Fruit fly (Drosophila melanogaster): ENCODE measurements around the gene Eaf6.

Eaf6 gene

dm6 chr3L:5634188-5634894, 26.2 kb upstream of the Eaf6 start (continued):
- no peak for TF ChIP-seq Hey (tag; optimal IDR thresholded peaks at IDR 0.05)
- no peak for TF ChIP-seq CG1602 (GFP tag; optimal IDR thresholded peaks at IDR 0.05)
- TF ChIP-seq CG1832 (GFP tag; optimal IDR thresholded peaks at IDR 0.05): no peak
- TF ChIP-seq sna (GFP tag; IDR thresholded peaks at IDR 0.05; ENCODE audit: partially characterized antibody): 0 out of 2 replicates have a peak, but pooled peaks have one; percentile 39
- no peak for TF ChIP-seq lmd (GFP tag; IDR thresholded peaks at IDR 0.05)
- no peak for TF ChIP-seq MESR4 (GFP tag; optimal IDR thresholded peaks at IDR 0.05)
- no peak for TF ChIP-seq CG12219 (GFP tag; optimal IDR thresholded peaks at IDR 0.05)
- 0 out of 2 replicates have a peak, but pooled peaks have one; percentile 31 for TF ChIP-seq crol (GFP tag; IDR thresholded peaks at IDR 0.05)
- TF ChIP-seq BEAF-32 (GFP tag; optimal IDR thresholded peaks at IDR 0.05): no peak
- no peak for TF ChIP-seq Usf (GFP tag; optimal IDR thresholded peaks at IDR 0.05)
- TF ChIP-seq NC2β (GFP tag; optimal IDR thresholded peaks at IDR 0.05): no peak
- no peak for TF ChIP-seq CG6254 (GFP tag; optimal IDR thresholded peaks at IDR 0.05)
- no peak for TF ChIP-seq CG4328 (GFP tag; optimal IDR thresholded peaks at IDR 0.05)
- TF ChIP-seq zf30C (GFP tag; optimal IDR thresholded peaks at IDR 0.05): no peak
- TF ChIP-seq eve (GFP tag; optimal IDR thresholded peaks at IDR 0.05): peak in 1 of 2 experiments; percentile 37
- TF ChIP-seq chn (GFP tag; optimal IDR thresholded peaks at IDR 0.05): no peak
- TF ChIP-seq pita (GFP tag; optimal IDR thresholded peaks at IDR 0.05): peak; percentile 10
- no peak for TF ChIP-seq CG8290 (GFP tag; optimal IDR thresholded peaks at IDR 0.05)
- peak in 1 of 2 experiments; percentile 7 for TF ChIP-seq CG8290 (tag; optimal IDR thresholded peaks at IDR 0.05)
- TF ChIP-seq BtbVII (GFP tag; optimal IDR thresholded peaks at IDR 0.05): no peak
- TF ChIP-seq Pdp1 (GFP tag; optimal IDR thresholded peaks at IDR 0.05): no peak
- TF ChIP-seq peb (GFP tag; IDR thresholded peaks at IDR 0.05): no peak
- TF ChIP-seq ac (GFP tag; optimal IDR thresholded peaks at IDR 0.05): no peak
- TF ChIP-seq CG14710 (tag; optimal IDR thresholded peaks at IDR 0.05): peak; percentile 14
- TF ChIP-seq disco-r (GFP tag; optimal IDR thresholded peaks at IDR 0.05): no peak
- no peak for TF ChIP-seq zfh2 (GFP tag; optimal IDR thresholded peaks at IDR 0.05)
- TF ChIP-seq CG8924 (tag; optimal IDR thresholded peaks at IDR 0.05): no peak
- peak; percentile 39 for TF ChIP-seq HLHmδ (GFP tag; optimal IDR thresholded peaks at IDR 0.05)
- no peak for TF ChIP-seq CG7786 (GFP tag; optimal IDR thresholded peaks at IDR 0.05)
- TF ChIP-seq Kr (GFP tag; optimal IDR thresholded peaks at IDR 0.05): no peak
- TF ChIP-seq CG4707 (GFP tag; optimal IDR thresholded peaks at IDR 0.05): no peak
- TF ChIP-seq CG6813 (GFP tag; optimal IDR thresholded peaks at IDR 0.05): no peak
- peak; percentile 36 for TF ChIP-seq sens (GFP tag)
- no peak for TF ChIP-seq hbn (GFP tag; IDR thresholded peaks at IDR 0.05; ENCODE audit: partially characterized antibody)
- no peak for TF ChIP-seq CG2116 (GFP tag; optimal IDR thresholded peaks at IDR 0.05)
- peak; percentile 8; the same call in 1 of the 2 replicates for TF ChIP-seq E2f1 (GFP tag; IDR thresholded peaks at IDR 0.05)
- TF ChIP-seq YL-1 (GFP tag; optimal IDR thresholded peaks at IDR 0.05): no peak
- no peak for TF ChIP-seq btn (GFP tag; optimal IDR thresholded peaks at IDR 0.05)
- no peak for TF ChIP-seq CG2712 (tag; optimal IDR thresholded peaks at IDR 0.05)
- TF ChIP-seq Oaz (GFP tag; IDR thresholded peaks at IDR 0.05): no peak
- no peak for TF ChIP-seq chm (GFP tag; IDR thresholded peaks at IDR 0.05)
- no peak for TF ChIP-seq Abd-B (GFP tag; optimal IDR thresholded peaks at IDR 0.05)
- TF ChIP-seq CG14860 (GFP tag; IDR thresholded peaks at IDR 0.05; ENCODE audit: partially characterized antibody): no peak
- no peak for TF ChIP-seq CG1792 (GFP tag; optimal IDR thresholded peaks at IDR 0.05)
- no peak for TF ChIP-seq CG2678 (tag; optimal IDR thresholded peaks at IDR 0.05)
- TF ChIP-seq Dll (GFP tag; IDR thresholded peaks at IDR 0.05; ENCODE audit: partially characterized antibody): peak; percentile 32; the same call in 1 of the 4 replicates
- TF ChIP-seq CG16815 (GFP tag; optimal IDR thresholded peaks at IDR 0.05): no peak
- TF ChIP-seq CG15696 (tag; optimal IDR thresholded peaks at IDR 0.05): no peak
- no peak for TF ChIP-seq CG4617 (GFP tag; optimal IDR thresholded peaks at IDR 0.05; ENCODE audit: borderline replicate concordance)
